Fruit fly (Drosophila melanogaster) whole organism, embryonic: ENCODE results near the gene CG43218.

Experiments
- ATbp ChIP-seq: fragments of 200-800 bp; sonication (Bioruptor generic); optimal IDR thresholded peaks from 2 replicates; lab custom pipeline; 2017; ENCODE audit warnings: missing biosample characterization, mild to moderate bottlenecking, missing genetic modification characterization, missing genetic modification reagents
- Atf3 ChIP-seq: fragments of 200-800 bp; sonication (Bioruptor generic); optimal IDR thresholded peaks from 3 replicates; lab custom pipeline; 2016; ENCODE audit warnings: missing biosample characterization, missing genetic modification characterization
- Bgb ChIP-seq: fragments of 200-800 bp; sonication (Bioruptor generic); IDR thresholded peaks from 2 replicates; pipeline ENCODE4 v1.3.6; 2022; ENCODE audit warnings: missing biosample characterization, missing genetic modification characterization; ENCODE audit not compliant: partially characterized antibody
- Blimp-1 ChIP-seq: fragments of 200-800 bp; sonication (Bioruptor generic); optimal IDR thresholded peaks from 3 replicates; lab custom pipeline; 2018; ENCODE audit warnings: missing biosample characterization, missing genetic modification characterization, mild to moderate bottlenecking, moderate library complexity, missing genetic modification reagents
- CG10267 ChIP-seq: fragments of 200-800 bp; sonication (Bioruptor generic); optimal IDR thresholded peaks from 2 replicates; lab custom pipeline; 2018; ENCODE audit warnings: missing biosample characterization, mild to moderate bottlenecking, missing genetic modification characterization, moderate library complexity
- CG11696 ChIP-seq: fragments of 200-800 bp; sonication (Bioruptor generic); IDR thresholded peaks from 2 replicates; pipeline ENCODE4 v1.3.6; 2022; ENCODE audit warnings: missing biosample characterization, missing genetic modification characterization
- CG12391 ChIP-seq: fragments of 200-800 bp; sonication (Bioruptor generic); optimal IDR thresholded peaks from 3 replicates; lab custom pipeline; 2018; ENCODE audit warnings: missing biosample characterization, mild to moderate bottlenecking, missing genetic modification characterization, moderate library complexity
- CG14710 ChIP-seq: fragments of 200-800 bp; sonication (Bioruptor generic); optimal IDR thresholded peaks from 3 replicates; lab custom pipeline; 2019; ENCODE audit warnings: missing biosample characterization, mild to moderate bottlenecking, missing genetic modification characterization, moderate library complexity
- CG15269 ChIP-seq: fragments of 200-800 bp; sonication (Bioruptor generic); optimal IDR thresholded peaks from 2 replicates; lab custom pipeline; 2018; ENCODE audit warnings: missing biosample characterization, mild to moderate bottlenecking, missing genetic modification characterization, moderate library complexity
- CG1603 ChIP-seq: fragments of 200-800 bp; sonication (Bioruptor generic); optimal IDR thresholded peaks from 2 replicates; lab custom pipeline; 2019; ENCODE audit warnings: missing biosample characterization, mild to moderate bottlenecking, missing genetic modification characterization, moderate library complexity
- CG17361 ChIP-seq: fragments of 200-800 bp; sonication (Bioruptor generic); IDR thresholded peaks from 3 replicates; pipeline ENCODE4 v1.3.6; 2022; ENCODE audit warnings: missing biosample characterization, missing genetic modification characterization
- CG18262 ChIP-seq: fragments of 200-800 bp; optimal IDR thresholded peaks from 3 replicates; lab custom pipeline; 2019; ENCODE audit warnings: missing biosample characterization, mild to moderate bottlenecking, missing genetic modification characterization, moderate library complexity
- CG30403 ChIP-seq: fragments of 200-800 bp; sonication (Bioruptor generic); optimal IDR thresholded peaks from 3 replicates; lab custom pipeline; 2016; ENCODE audit warnings: missing biosample characterization, missing genetic modification characterization
- CG3726 ChIP-seq: fragments of 200-800 bp; sonication (Bioruptor generic); IDR thresholded peaks from 3 replicates; pipeline ENCODE4, ENCODE4 v1.3.6; 2022; ENCODE audit warnings: missing biosample characterization, missing genetic modification characterization
- CG3995 ChIP-seq: fragments of 200-800 bp; sonication (Bioruptor generic); optimal IDR thresholded peaks from 3 replicates; lab custom pipeline; 2016; ENCODE audit warnings: missing biosample characterization, missing genetic modification characterization
- CG4730 ChIP-seq: fragments of 200-800 bp; sonication (Bioruptor generic); IDR thresholded peaks from 2 replicates; pipeline ENCODE4 v1.3.6; 2022; ENCODE audit warnings: missing biosample characterization, missing genetic modification characterization
- CG4820 ChIP-seq: fragments of 200-800 bp; sonication (Bioruptor generic); optimal IDR thresholded peaks from 3 replicates; lab custom pipeline; 2016; ENCODE audit warnings: missing biosample characterization, missing genetic modification characterization
- CG7987 ChIP-seq: fragments of 200-800 bp; sonication (Bioruptor generic); optimal IDR thresholded peaks from 2 replicates; lab custom pipeline; 2018; ENCODE audit warnings: missing biosample characterization, mild to moderate bottlenecking, missing genetic modification characterization, moderate library complexity
- CG8924 ChIP-seq: fragments of 200-800 bp; optimal IDR thresholded peaks from 3 replicates; lab custom pipeline; 2019; ENCODE audit warnings: missing biosample characterization, mild to moderate bottlenecking, missing genetic modification characterization, moderate library complexity
- Camta ChIP-seq: fragments of 200-800 bp; sonication (Bioruptor generic); optimal IDR thresholded peaks from 2 replicates; lab custom pipeline; 2016; ENCODE audit warnings: missing biosample characterization, missing genetic modification characterization
- CoRest ChIP-seq: fragments of 200-800 bp; sonication (Bioruptor generic); optimal IDR thresholded peaks from 3 replicates; lab custom pipeline; 2018; ENCODE audit warnings: missing biosample characterization, mild to moderate bottlenecking, missing genetic modification characterization, moderate library complexity
- GATAe ChIP-seq: fragments of 200-800 bp; sonication (Bioruptor generic); conservative IDR thresholded peaks from 2 replicates; pipeline ENCODE4 v1.3.6; 2022; ENCODE audit warnings: missing biosample characterization, missing genetic modification characterization
- Hsf ChIP-seq: fragments of 200-800 bp; sonication (Bioruptor generic); optimal IDR thresholded peaks from 3 replicates; lab custom pipeline; 2016; ENCODE audit warnings: missing biosample characterization, missing genetic modification characterization
- PHDP ChIP-seq: fragments of 200-800 bp; sonication (Bioruptor generic); optimal IDR thresholded peaks from 3 replicates; lab custom pipeline; 2018; ENCODE audit warnings: missing biosample characterization, mild to moderate bottlenecking, missing genetic modification characterization, moderate library complexity
- Pdp1 ChIP-seq, 2 experiments: fragments of 200-800 bp; sonication (Bioruptor generic); optimal IDR thresholded peaks; 3 replicates each; lab custom pipeline; 2016; ENCODE audit warnings: missing biosample characterization in 2 of 2, missing genetic modification characterization in 2 of 2, mild to moderate bottlenecking in 1 of 2, moderate library complexity in 1 of 2
- Ptx1 ChIP-seq: fragments of 200-800 bp; sonication (Bioruptor generic); IDR thresholded peaks from 2 replicates; pipeline ENCODE4 v1.3.6; 2022; ENCODE audit warnings: missing biosample characterization, missing genetic modification characterization
- Six4 ChIP-seq: fragments of 200-800 bp; sonication (Bioruptor generic); optimal IDR thresholded peaks from 2 replicates; lab custom pipeline; 2016; ENCODE audit warnings: missing biosample characterization, missing genetic modification characterization
- Spps ChIP-seq: fragments of 200-800 bp; sonication (Bioruptor generic); optimal IDR thresholded peaks from 2 replicates; lab custom pipeline; 2018; ENCODE audit warnings: missing biosample characterization, mild to moderate bottlenecking, missing genetic modification characterization
- ab ChIP-seq: fragments of 200-800 bp; sonication (Bioruptor generic); optimal IDR thresholded peaks from 2 replicates; lab custom pipeline; 2016; ENCODE audit warnings: missing biosample characterization, missing genetic modification characterization
- btn ChIP-seq: fragments of 200-800 bp; sonication (Bioruptor generic); optimal IDR thresholded peaks from 2 replicates; lab custom pipeline; 2016; ENCODE audit warnings: missing biosample characterization, missing genetic modification characterization
- cas ChIP-seq: fragments of 200-800 bp; sonication (Bioruptor generic); IDR thresholded peaks from 2 replicates; pipeline ENCODE4 v1.3.6; 2022; ENCODE audit warnings: missing biosample characterization, missing genetic modification characterization
- caup ChIP-seq: fragments of 200-800 bp; sonication (Bioruptor generic); optimal IDR thresholded peaks from 3 replicates; lab custom pipeline; 2017; ENCODE audit warnings: missing biosample characterization, mild to moderate bottlenecking, missing genetic modification characterization, moderate library complexity; ENCODE audit not compliant: severe bottlenecking
- chinmo ChIP-seq: fragments of 200-800 bp; sonication (Bioruptor generic); IDR thresholded peaks from 4 replicates; pipeline ENCODE4 v1.3.6; 2022; ENCODE audit warnings: missing biosample characterization, missing genetic modification characterization; ENCODE audit not compliant: partially characterized antibody
- chm ChIP-seq: fragments of 200-800 bp; sonication (Bioruptor generic); IDR thresholded peaks from 2 replicates; pipeline ENCODE4 v1.3.6; 2022; ENCODE audit warnings: missing biosample characterization, missing genetic modification characterization
- corto ChIP-seq: fragments of 200-800 bp; sonication (Bioruptor generic); optimal IDR thresholded peaks from 2 replicates; lab custom pipeline; 2016; ENCODE audit warnings: missing biosample characterization, mild to moderate bottlenecking, missing genetic modification characterization, moderate library complexity
- dpn ChIP-seq, 2 experiments: fragments of 200-800 bp; sonication (Bioruptor generic); optimal IDR thresholded peaks; 3 replicates each; lab custom pipeline; 2016; ENCODE audit warnings: missing biosample characterization in 2 of 2, missing genetic modification characterization in 2 of 2
- gsb-n ChIP-seq: fragments of 200-800 bp; sonication (Bioruptor generic); optimal IDR thresholded peaks from 3 replicates; lab custom pipeline; 2018; ENCODE audit warnings: missing biosample characterization, mild to moderate bottlenecking, missing genetic modification characterization
- gt ChIP-seq: fragments of 200-800 bp; sonication (Bioruptor generic); IDR thresholded peaks from 2 replicates; pipeline ENCODE4 v1.3.6; 2022; ENCODE audit warnings: missing biosample characterization, missing genetic modification characterization
- hkb ChIP-seq, 2 experiments: fragments of 200-800 bp in 1 of 2; fragments of >200 bp in 1 of 2; sonication (Bioruptor generic) in 1 of 2; IDR thresholded peaks in 1 of 2; optimal IDR thresholded peaks in 1 of 2; 2 replicates each; pipeline versions ENCODE4 v1.3.6 to Lab custom; 2017 to 2022; ENCODE audit warnings: missing biosample characterization in 1 of 2, missing genetic modification characterization in 1 of 2
- nom ChIP-seq: fragments of 200-800 bp; sonication (Bioruptor generic); optimal IDR thresholded peaks from 2 replicates; lab custom pipeline; 2017; ENCODE audit warnings: missing biosample characterization, missing genetic modification characterization, mild to moderate bottlenecking, moderate library complexity, missing genetic modification reagents
- phol ChIP-seq: fragments of 200-800 bp; sonication (Bioruptor generic); optimal IDR thresholded peaks from 3 replicates; lab custom pipeline; 2018; ENCODE audit warnings: missing biosample characterization, mild to moderate bottlenecking, missing genetic modification characterization, moderate library complexity
- pnt ChIP-seq: fragments of 200-800 bp; sonication (Bioruptor generic); optimal IDR thresholded peaks from 3 replicates; lab custom pipeline; 2016; ENCODE audit warnings: missing biosample characterization, missing genetic modification characterization
- pum ChIP-seq: fragments of 200-800 bp; sonication (Bioruptor generic); optimal IDR thresholded peaks from 2 replicates; lab custom pipeline; 2016; ENCODE audit warnings: missing biosample characterization, missing genetic modification characterization
- ranshi ChIP-seq: fragments of 200-800 bp; sonication (Bioruptor generic); IDR thresholded peaks from 2 replicates; pipeline ENCODE4 v1.3.6; 2022; ENCODE audit warnings: missing biosample characterization, missing genetic modification characterization
- sd ChIP-seq: fragments of 200-800 bp; sonication (Bioruptor generic); optimal IDR thresholded peaks from 3 replicates; lab custom pipeline; 2018; ENCODE audit warnings: missing biosample characterization, mild to moderate bottlenecking, missing genetic modification characterization, moderate library complexity
- sob ChIP-seq: fragments of 200-800 bp; sonication (Bioruptor generic); IDR thresholded peaks from 2 replicates; pipeline ENCODE4 v1.3.6; 2022; ENCODE audit warnings: missing biosample characterization, missing genetic modification characterization
- z ChIP-seq: fragments of 200-800 bp; sonication (Bioruptor generic); IDR thresholded peaks from 3 replicates; pipeline ENCODE4 v1.3.6; 2022; ENCODE audit warnings: missing biosample characterization, missing genetic modification characterization

The CG43218 gene

dm6 chr3L:21253761-21254523 lies 3.9 kb upstream of the CG43218 start:
- TF ChIP-seq CG4730 (GFP tag; lab: Robert Waterston, UW) (no peak), Hsf (GFP tag; lab: Kevin White, UChicago) (peak; percentile 21), CG8924 (tag; lab: Kevin White, UChicago) (peak; percentile 39), Bgb (GFP tag; lab: Robert Waterston, UW) (no peak), CG1603 (peak; percentile 67), caup (GFP tag; lab: Kevin White, UChicago) (no peak), PHDP (tag; lab: Kevin White, UChicago) (peak; percentile 31), Atf3 (GFP tag; lab: Kevin White, UChicago) (no peak), CG12391 (tag; lab: Kevin White, UChicago) (peak; percentile 48), chinmo (GFP tag; lab: Robert Waterston, UW) (0 out of 4 replicates have a peak, but pooled peaks have one; percentile 44), CG3726 (GFP tag; lab: Robert Waterston, UW) (0 out of 3 replicates have a peak, but pooled peaks have one; percentile 11), CG17361 (GFP tag; lab: Robert Waterston, UW) (peak; percentile 50; the same call in 2 of the 3 replicates), CG10267 (peak; percentile 23), Camta (GFP tag; lab: Kevin White, UChicago) (peak; percentile 62), nom (peak; percentile 95), z (GFP tag; lab: Robert Waterston, UW) (no peak), gt (GFP tag; lab: Robert Waterston, UW) (no peak), CG15269 (tag; lab: Kevin White, UChicago) (peak; percentile 21), CG11696 (GFP tag; lab: Robert Waterston, UW) (no peak), GATAe (GFP tag; lab: Robert Waterston, UW) (no peak), CG18262 (tag; lab: Kevin White, UChicago) (peak; percentile 73), ab (GFP tag; lab: Kevin White, UChicago) (no peak), sob (0 out of 2 replicates have a peak, but pooled peaks have one; percentile 32), chm (GFP tag; lab: Robert Waterston, UW) (peak; percentile 32; the same call in 1 of the 2 replicates), Pdp1 (GFP tag; optimal IDR thresholded peaks at IDR 0.05; lab: Kevin White, UChicago) (peak in 1 of 2 experiments; percentile 42), sd (tag; lab: Kevin White, UChicago) (no peak), CG30403 (peak; percentile 51), CoRest (tag; lab: Kevin White, UChicago) (peak; percentile 50), ranshi (GFP tag; lab: Robert Waterston, UW) (peak; percentile 20; the same call in 1 of the 2 replicates), gsb-n (tag; lab: Kevin White, UChicago) (peak; percentile 25), ATbp (GFP tag; lab: Kevin White, UChicago) (peak; percentile 10), pnt (peak; percentile 42), Six4 (GFP tag; lab: Kevin White, UChicago) (peak; percentile 10), dpn (GFP tag; optimal IDR thresholded peaks at IDR 0.05; lab: Kevin White, UChicago) (peak; percentile 15 to 26), btn (GFP tag; lab: Kevin White, UChicago) (peak; percentile 30), phol (peak; percentile 71), Blimp-1 (peak; percentile 65), CG4820 (GFP tag; lab: Kevin White, UChicago) (peak; percentile 27), CG7987 (GFP tag; lab: Kevin White, UChicago) (no peak), Ptx1 (GFP tag; lab: Robert Waterston, UW) (peak; percentile 57), CG3995 (GFP tag; lab: Kevin White, UChicago) (no peak), cas (no peak), corto (GFP tag; lab: Kevin White, UChicago) (peak; percentile 99), pum (GFP tag; lab: Kevin White, UChicago) (peak; percentile 23), CG14710 (peak; percentile 52), Spps (tag; lab: Kevin White, UChicago) (peak; percentile 40), hkb (optimal IDR thresholded peaks at IDR 0.05; lab: Kevin White, UChicago) (no peak), hkb (GFP tag; IDR thresholded peaks at IDR 0.05; lab: Robert Waterston, UW) (peak; percentile 35; the same call in 1 of the 2 replicates)
